Fruit fly (Drosophila melanogaster): Measurements from ENCODE around the gene Capa.
A peak's percentile ranks its signal among the peaks of the same experiment; 100 is the strongest.

Gene Capa

dm6 chr3R:29898588-29898987 is 15.6 kb downstream of the Capa start:
- TF ChIP-seq CTCF (optimal IDR thresholded peaks at IDR 0.05) (no peak), CG8478 (optimal IDR thresholded peaks at IDR 0.05) (no peak)

- TF ChIP-seq CG8478 (optimal IDR thresholded peaks at IDR 0.05) (no peak), CTCF (optimal IDR thresholded peaks at IDR 0.05) (no peak)
Measured at dm6 chr3R:29894393-29894792, 19.8 kb downstream of the Capa start.

- TF ChIP-seq CTCF (optimal IDR thresholded peaks at IDR 0.05) (no peak), CG8478 (optimal IDR thresholded peaks at IDR 0.05) (no peak)
Measured at dm6 chr3R:29893030-29893429, 21.1 kb downstream of the Capa start.

- TF ChIP-seq CTCF (optimal IDR thresholded peaks at IDR 0.05): no peak
- no peak for TF ChIP-seq CG8478 (optimal IDR thresholded peaks at IDR 0.05)
Measured at dm6 chr3R:29891183-29891582, 23.0 kb downstream of the Capa start.

- no peak for TF ChIP-seq CTCF (optimal IDR thresholded peaks at IDR 0.05)
- no peak for TF ChIP-seq CG8478 (optimal IDR thresholded peaks at IDR 0.05)
Measured at dm6 chr3R:29880306-29880705, 33.8 kb downstream of the Capa start.

dm6 chr3R:29876733-29877193 is 37.4 kb downstream of the Capa start, which contains the start of gene CG31038:
CG31038 (plus strand) TSS chr3R:29877059.
- peak in 1 of 2 experiments; percentile 16 for TF ChIP-seq CTCF (optimal IDR thresholded peaks at IDR 0.05)
- TF ChIP-seq CG8478 (optimal IDR thresholded peaks at IDR 0.05): no peak

dm6 chr3R:29876232-29876631 is 37.9 kb downstream of the Capa start:
- TF ChIP-seq CG8478 (optimal IDR thresholded peaks at IDR 0.05) (no peak), CTCF (optimal IDR thresholded peaks at IDR 0.05) (no peak)

- no peak for TF ChIP-seq CG8478 (optimal IDR thresholded peaks at IDR 0.05)
- TF ChIP-seq CTCF (optimal IDR thresholded peaks at IDR 0.05): no peak
Measured at dm6 chr3R:29875830-29876229, 38.3 kb downstream of the Capa start.

dm6 chr3R:29869350-29869688 is 44.8 kb downstream of the Capa start, which contains the start of gene CG34133:
CG34133 (plus strand) TSS chr3R:29869365.
- no peak for TF ChIP-seq CG8478 (optimal IDR thresholded peaks at IDR 0.05)
- TF ChIP-seq CTCF (optimal IDR thresholded peaks at IDR 0.05): no peak

dm6 chr3R:29868676-29869349 is 45.3 kb downstream of the Capa start, which contains the start of gene Zip99C:
Zip99C (minus strand) TSS chr3R:29868895.
- TF ChIP-seq CG8478 (optimal IDR thresholded peaks at IDR 0.05) (no peak), CTCF (optimal IDR thresholded peaks at IDR 0.05) (peak; percentile 22 to 47)

dm6 chr3R:29867895-29868294 is 46.3 kb downstream of the Capa start:
- TF ChIP-seq CG8478 (optimal IDR thresholded peaks at IDR 0.05) (no peak), CTCF (optimal IDR thresholded peaks at IDR 0.05) (no peak)

- TF ChIP-seq CG8478 (optimal IDR thresholded peaks at IDR 0.05): no peak
- TF ChIP-seq CTCF (optimal IDR thresholded peaks at IDR 0.05): no peak
Measured at dm6 chr3R:29867470-29867869, 46.7 kb downstream of the Capa start.

dm6 chr3R:29866706-29867105 is 47.4 kb downstream of the Capa start:
- no peak for TF ChIP-seq CG8478 (optimal IDR thresholded peaks at IDR 0.05)
- no peak for TF ChIP-seq CTCF (optimal IDR thresholded peaks at IDR 0.05)

All from S2 (cell line).